Fruit fly (Drosophila melanogaster) whole organism, wandering third instar larva: ENCODE results near the gene Tbcc.

ENCODE experiments used
- Abd-B ChIP-seq: fragments of >200 bp; optimal IDR thresholded peaks from 2 replicates; lab custom pipeline; 2017; ENCODE audit warnings: missing biosample characterization, missing genetic modification characterization
- Dif ChIP-seq: fragments of 200-275, 200-300 bp; sonication (Bioruptor generic); optimal IDR thresholded peaks from 2 replicates; lab custom pipeline; 2018; ENCODE audit warnings: missing biosample characterization, missing genetic modification characterization; ENCODE audit not compliant: partially characterized antibody
- GATAd ChIP-seq: sonication (Bioruptor generic); optimal IDR thresholded peaks from 2 replicates; lab custom pipeline; 2016; ENCODE audit warnings: missing biosample characterization, missing genetic modification characterization
- Hnf4 ChIP-seq: fragments of 200-800 bp; sonication (Bioruptor generic); optimal IDR thresholded peaks from 2 replicates; lab custom pipeline; 2016; ENCODE audit warnings: missing biosample characterization, mild to moderate bottlenecking, missing genetic modification characterization
- Hr83 ChIP-seq: fragments of 200-300 bp; sonication (Bioruptor generic); optimal IDR thresholded peaks from 2 replicates; lab custom pipeline; 2016; ENCODE audit warnings: missing biosample characterization, mild to moderate bottlenecking, missing genetic modification characterization, moderate library complexity; ENCODE audit not compliant: poor library complexity, severe bottlenecking
- Mio ChIP-seq: sonication (Bioruptor generic); optimal IDR thresholded peaks from 2 replicates; lab custom pipeline; 2016; ENCODE audit warnings: missing biosample characterization, missing genetic modification characterization
- Myc ChIP-seq: fragments of >200 bp; optimal IDR thresholded peaks from 2 replicates; lab custom pipeline; 2017
- N ChIP-seq: fragments of >200 bp; optimal IDR thresholded peaks from 2 replicates; lab custom pipeline; 2018; ENCODE audit warnings: missing biosample characterization, missing external identifiers, missing genetic modification characterization
- dl ChIP-seq, 2 experiments: fragments of 175-275, 200-275 bp in 1 of 2; fragments of 200-275 bp in 1 of 2; sonication (Bioruptor generic); optimal IDR thresholded peaks; lab custom pipeline; 2018; ENCODE audit warnings: mild to moderate bottlenecking in 2 of 2, missing biosample characterization in 2 of 2, missing genetic modification characterization in 2 of 2, moderate library complexity in 2 of 2; ENCODE audit not compliant: partially characterized antibody in 2 of 2, insufficient read depth in 1 of 2
- ey ChIP-seq: fragments of 200-800 bp; sonication (Bioruptor generic); optimal IDR thresholded peaks from 2 replicates; lab custom pipeline; 2016; ENCODE audit warnings: missing biosample characterization, missing genetic modification characterization
- foxo ChIP-seq, 2 experiments: fragments of 200-800 bp; sonication (Bioruptor generic); optimal IDR thresholded peaks; 2 replicates in 1 of 2; 3 replicates in 1 of 2; lab custom pipeline; 2016 to 2017; ENCODE audit warnings: missing biosample characterization in 2 of 2, missing genetic modification characterization in 2 of 2
- fru ChIP-seq: fragments of 200-800 bp; sonication (Bioruptor generic); optimal IDR thresholded peaks from 3 replicates; lab custom pipeline; 2016; ENCODE audit warnings: missing biosample characterization, mild to moderate bottlenecking, missing genetic modification characterization
- h ChIP-seq: fragments of 200-800 bp; sonication (Bioruptor generic); optimal IDR thresholded peaks from 3 replicates; lab custom pipeline; 2016; ENCODE audit warnings: missing biosample characterization, mild to moderate bottlenecking, missing genetic modification characterization
- jim ChIP-seq: fragments of 175-275, 200-325 bp; sonication (Bioruptor generic); optimal IDR thresholded peaks from 2 replicates; lab custom pipeline; 2016; ENCODE audit warnings: missing biosample characterization, mild to moderate bottlenecking, missing genetic modification characterization
- rgr ChIP-seq: fragments of 200-800 bp; sonication (Bioruptor generic); optimal IDR thresholded peaks from 3 replicates; lab custom pipeline; 2016; ENCODE audit warnings: missing biosample characterization, mild to moderate bottlenecking, missing genetic modification characterization
- sage ChIP-seq: fragments of 200-800 bp; sonication (Bioruptor generic); optimal IDR thresholded peaks from 2 replicates; lab custom pipeline; 2016; ENCODE audit warnings: missing biosample characterization, mild to moderate bottlenecking, missing genetic modification characterization
- sv ChIP-seq: fragments of 200-800 bp; sonication (Bioruptor generic); optimal IDR thresholded peaks from 3 replicates; lab custom pipeline; 2016; ENCODE audit warnings: missing biosample characterization, missing genetic modification characterization

Gene Tbcc

DNA sequence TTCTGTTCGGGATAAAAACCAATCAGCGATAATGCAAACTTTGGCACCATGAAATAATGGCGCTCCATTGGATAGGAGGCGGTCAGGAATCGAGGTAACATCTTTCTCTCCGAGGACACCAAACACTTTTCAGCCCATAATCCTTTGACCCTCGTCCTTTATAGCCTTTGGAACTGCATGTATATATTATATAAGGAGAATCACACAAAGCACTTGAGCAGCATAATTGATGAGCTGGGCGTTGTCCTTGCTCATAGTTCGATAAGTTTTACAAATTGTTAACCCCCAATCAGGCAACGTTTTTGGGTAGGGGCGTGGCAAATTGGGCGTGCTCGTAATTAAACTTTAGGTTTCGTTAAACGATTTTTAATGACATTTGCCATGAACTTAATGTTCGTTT is 21.6 kb downstream of the Tbcc start, which contains the start of gene Or24a:
Or24a (minus strand) TSS at position 101 of the 400 bp plus-strand sequence.
- TF ChIP-seq Mio (GFP tag; lab: Kevin White, UChicago) (no peak), dl (GFP tag; optimal IDR thresholded peaks at IDR 0.05; lab: Kevin White, UChicago; ENCODE audit: insufficient read depth in 1 of 2, partially characterized antibody in 2 of 2) (no peak), rgr (GFP tag; lab: Kevin White, UChicago) (no peak), Myc (lab: Kevin White, UChicago) (no peak), GATAd (no peak), sage (GFP tag; lab: Kevin White, UChicago) (no peak)
- TF ChIP-seq, all 38 proteins: peak for 0

DNA sequence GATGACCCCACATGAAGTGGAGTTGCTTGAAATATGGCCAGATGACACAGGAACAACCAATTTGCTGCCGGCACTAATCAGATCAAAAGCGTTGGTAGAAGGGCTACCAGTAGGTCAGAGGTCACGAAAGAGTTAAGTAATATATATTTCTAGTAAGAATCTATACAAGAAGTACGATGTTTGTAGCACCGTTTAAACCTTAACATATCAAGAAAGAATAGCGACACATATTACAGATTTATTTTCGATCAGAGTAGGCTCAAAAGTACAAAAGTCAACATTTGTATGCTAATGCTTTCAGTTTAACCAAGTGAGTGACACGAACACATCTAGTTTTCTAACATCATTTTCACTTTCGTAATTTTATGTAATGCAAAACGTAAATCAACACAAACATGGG is 38.6 kb downstream of the Tbcc start, which contains the start of gene CG2955:
CG2955 (plus strand) TSS at position 301 of the 400 bp plus-strand sequence.
- TF ChIP-seq jim (GFP tag; lab: Kevin White, UChicago) = no peak
- TF ChIP-seq, all 38 proteins: peak for 0

DNA sequence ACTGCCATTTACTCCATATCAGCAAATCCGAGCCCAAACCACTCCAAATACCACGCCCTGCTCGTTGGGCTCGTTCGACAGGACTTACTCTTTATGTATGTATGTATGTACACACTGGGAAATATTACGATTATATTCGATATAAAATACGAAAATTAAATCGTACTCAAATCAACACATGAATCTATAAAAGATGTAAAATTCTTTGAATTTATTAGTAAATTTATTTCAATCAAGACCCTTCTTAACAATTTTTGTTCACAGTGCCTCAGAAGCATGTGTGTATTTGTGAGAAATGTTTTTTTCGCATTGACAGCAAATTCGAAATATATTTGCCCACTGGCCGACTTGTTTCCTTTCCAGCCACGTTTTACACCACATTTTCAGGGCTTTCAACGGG is 41.3 kb downstream of the Tbcc start:
- TF ChIP-seq Abd-B (GFP tag; lab: Kevin White, UChicago) = no peak
- no peak for TF ChIP-seq jim (GFP tag; lab: Kevin White, UChicago)
- no peak for TF ChIP-seq sage (GFP tag; lab: Kevin White, UChicago)
- no peak for TF ChIP-seq Hnf4 (GFP tag; lab: Kevin White, UChicago)
- TF ChIP-seq sv (GFP tag; lab: Kevin White, UChicago) = no peak
- TF ChIP-seq h (GFP tag; lab: Kevin White, UChicago) = peak; percentile 19
- no peak for TF ChIP-seq rgr (GFP tag; lab: Kevin White, UChicago)
- TF ChIP-seq fru (GFP tag; lab: Kevin White, UChicago) = peak; percentile 13
- no peak for TF ChIP-seq N (GFP tag; lab: Kevin White, UChicago)
- TF ChIP-seq Hr83 (GFP tag; lab: Kevin White, UChicago) = no peak
- no peak for TF ChIP-seq ey
- no peak for TF ChIP-seq Dif (GFP tag; lab: Kevin White, UChicago)
- peak in 1 of 2 experiments; percentile 30 for TF ChIP-seq foxo (GFP tag; optimal IDR thresholded peaks at IDR 0.05; lab: Kevin White, UChicago)
- TF ChIP-seq, all 38 proteins: peak for 3
